Worm (Caenorhabditis elegans): ENCODE data around the gene F53F4.1.

DNA sequence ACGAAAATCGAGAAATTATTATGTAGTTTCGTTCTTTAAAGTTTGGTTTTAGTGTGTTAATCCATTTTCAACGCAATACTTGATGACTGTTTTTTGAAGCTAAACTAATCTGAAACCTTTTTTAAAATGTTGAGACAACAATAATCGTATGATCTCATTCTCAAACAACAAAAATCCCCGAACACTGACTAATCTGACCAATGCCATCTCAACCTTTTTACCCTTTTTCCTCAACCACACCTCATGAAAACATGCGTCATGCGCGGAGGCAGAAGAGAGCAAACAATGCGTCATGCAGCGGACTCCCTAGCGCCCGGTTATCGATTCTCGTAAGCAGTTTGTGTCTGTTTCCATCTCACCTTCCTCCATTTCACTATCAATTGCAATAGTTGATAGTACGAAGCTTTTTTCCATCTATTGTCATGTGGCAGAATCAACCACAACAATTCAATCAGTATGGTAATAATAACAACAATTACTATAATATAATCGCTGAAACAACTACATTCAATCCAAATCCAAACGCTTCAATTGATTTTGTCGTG lies 12.8 kb upstream of the F53F4.1 start, which contains the start of gene C50B8.4:
- TF ChIP-seq unc-86 (tag; optimal IDR thresholded peaks at IDR 0.05): no peak
- no peak for TF ChIP-seq skn-1 (tag; optimal IDR thresholded peaks at IDR 0.05)
- TF ChIP-seq F16B12.6 (tag; optimal IDR thresholded peaks at IDR 0.05): no peak

Measured in whole organism, L1 larva.